Worm (Caenorhabditis elegans) whole organism, L4/young adult: ENCODE measurements around the gene Y55F3BL.6.
A peak's percentile ranks its signal among the peaks of the same experiment; 100 is the strongest.

Experiments
- W03F9.2 ChIP-seq: fragments of 150-350 bp; optimal IDR thresholded peaks from 2 replicates; lab custom pipeline; 2014; ENCODE audit warnings: missing biosample characterization, missing genetic modification characterization
- dao-5 ChIP-seq: sonication (generic microtip); optimal IDR thresholded peaks from 2 replicates; lab custom pipeline; 2016; ENCODE audit warnings: missing genotype, missing genetic modification characterization, moderate library complexity, missing compliant biosample characterization
- him-1 ChIP-seq: sonication (generic microtip); optimal IDR thresholded peaks from 2 replicates; lab custom pipeline; 2016; ENCODE audit warnings: missing genotype, missing genetic modification reagents, missing genetic modification characterization, missing compliant biosample characterization

Y55F3BL.6 gene

ce11 chrIV:829107-829506 lies 22.2 kb upstream of the Y55F3BL.6 start:
- no peak for TF ChIP-seq dao-5
- TF ChIP-seq W03F9.2 (tag; lab: Kevin White, UChicago): no peak
- no peak for TF ChIP-seq him-1 (tag; lab: Kevin White, UChicago)

- no peak for TF ChIP-seq dao-5
- no peak for TF ChIP-seq W03F9.2 (tag; lab: Kevin White, UChicago)
- TF ChIP-seq him-1 (tag; lab: Kevin White, UChicago): no peak
These were observed 21.6 kb upstream of the Y55F3BL.6 start for ce11 chrIV:828427-828826.

- TF ChIP-seq him-1 (tag; lab: Kevin White, UChicago) (no peak), W03F9.2 (tag; lab: Kevin White, UChicago) (no peak), dao-5 (no peak)
These were observed 19.3 kb upstream of the Y55F3BL.6 start for ce11 chrIV:826145-826544.

- TF ChIP-seq dao-5 (no peak), W03F9.2 (tag; lab: Kevin White, UChicago) (no peak), him-1 (tag; lab: Kevin White, UChicago) (no peak)
These were observed 18.0 kb upstream of the Y55F3BL.6 start, which contains the start of gene zipt-15 for ce11 chrIV:824854-825253. TSS of gene zipt-15 (minus strand) at chrIV:824954.

- no peak for TF ChIP-seq dao-5
These were observed 11.0 kb upstream of the Y55F3BL.6 start for ce11 chrIV:817879-818278.

- TF ChIP-seq W03F9.2 (tag; lab: Kevin White, UChicago) (no peak), him-1 (tag; lab: Kevin White, UChicago) (no peak), dao-5 (no peak)
These were observed 1.2 kb downstream of the Y55F3BL.6 start for ce11 chrIV:805693-806092.

- TF ChIP-seq W03F9.2 (tag; lab: Kevin White, UChicago) (no peak), him-1 (tag; lab: Kevin White, UChicago) (no peak), dao-5 (no peak)
These were observed 2.1 kb downstream of the Y55F3BL.6 start, which contains the start of gene Y55F3BL.4 for ce11 chrIV:804802-805201. TSS of gene Y55F3BL.4 (plus strand) at chrIV:805102.

- TF ChIP-seq him-1 (tag; lab: Kevin White, UChicago) (no peak), W03F9.2 (tag; lab: Kevin White, UChicago) (no peak), dao-5 (no peak)
These were observed 5.7 kb downstream of the Y55F3BL.6 start for ce11 chrIV:801162-801561.

ce11 chrIV:800518-800917 lies 6.4 kb downstream of the Y55F3BL.6 start, which contains the start of gene mrpl-46:
TSS of gene mrpl-46 (plus strand) at chrIV:800818.
- TF ChIP-seq W03F9.2 (tag; lab: Kevin White, UChicago) (no peak), dao-5 (no peak), him-1 (tag; lab: Kevin White, UChicago) (no peak)

ce11 chrIV:796521-797073 lies 10.3 kb downstream of the Y55F3BL.6 start, which contains the start of the genes F56B3.11 and ech-5:
TSS of gene F56B3.11 (minus strand) at chrIV:796571.
TSS of gene ech-5 (plus strand) at chrIV:797023.
- TF ChIP-seq W03F9.2 (tag; lab: Kevin White, UChicago) (peak; percentile 80), dao-5 (no peak), him-1 (tag; lab: Kevin White, UChicago) (peak; percentile 6)

- TF ChIP-seq dao-5 (no peak), W03F9.2 (tag; lab: Kevin White, UChicago) (no peak), him-1 (tag; lab: Kevin White, UChicago) (no peak)
These were observed 11.4 kb downstream of the Y55F3BL.6 start, which contains the start of gene skr-18 for ce11 chrIV:795383-795872. TSS of gene skr-18 (minus strand) at chrIV:795433.

- TF ChIP-seq him-1 (tag; lab: Kevin White, UChicago) (no peak), dao-5 (no peak), W03F9.2 (tag; lab: Kevin White, UChicago) (no peak)
These were observed 12.6 kb downstream of the Y55F3BL.6 start, which contains the start of gene F56B3.4 for ce11 chrIV:794275-794674. TSS of gene F56B3.4 (minus strand) at chrIV:794275.

- TF ChIP-seq W03F9.2 (tag; lab: Kevin White, UChicago) (no peak), dao-5 (no peak), him-1 (tag; lab: Kevin White, UChicago) (no peak)
These were observed 19.1 kb downstream of the Y55F3BL.6 start, which contains the start of gene F56B3.6 for ce11 chrIV:787755-788154. TSS of gene F56B3.6 (plus strand) at chrIV:788055.

- no peak for TF ChIP-seq dao-5
- TF ChIP-seq him-1 (tag; lab: Kevin White, UChicago): no peak
- TF ChIP-seq W03F9.2 (tag; lab: Kevin White, UChicago): no peak
These were observed 24.5 kb downstream of the Y55F3BL.6 start for ce11 chrIV:782393-782792.

ce11 chrIV:778484-778883 lies 28.4 kb downstream of the Y55F3BL.6 start, which contains the start of gene ugt-52:
TSS of gene ugt-52 (plus strand) at chrIV:778784.
- TF ChIP-seq W03F9.2 (tag; lab: Kevin White, UChicago) (no peak), dao-5 (no peak), him-1 (tag; lab: Kevin White, UChicago) (no peak)
